Fruit fly (Drosophila melanogaster): ENCODE measurements around the gene CG12715.

Gene CG12715

DNA sequence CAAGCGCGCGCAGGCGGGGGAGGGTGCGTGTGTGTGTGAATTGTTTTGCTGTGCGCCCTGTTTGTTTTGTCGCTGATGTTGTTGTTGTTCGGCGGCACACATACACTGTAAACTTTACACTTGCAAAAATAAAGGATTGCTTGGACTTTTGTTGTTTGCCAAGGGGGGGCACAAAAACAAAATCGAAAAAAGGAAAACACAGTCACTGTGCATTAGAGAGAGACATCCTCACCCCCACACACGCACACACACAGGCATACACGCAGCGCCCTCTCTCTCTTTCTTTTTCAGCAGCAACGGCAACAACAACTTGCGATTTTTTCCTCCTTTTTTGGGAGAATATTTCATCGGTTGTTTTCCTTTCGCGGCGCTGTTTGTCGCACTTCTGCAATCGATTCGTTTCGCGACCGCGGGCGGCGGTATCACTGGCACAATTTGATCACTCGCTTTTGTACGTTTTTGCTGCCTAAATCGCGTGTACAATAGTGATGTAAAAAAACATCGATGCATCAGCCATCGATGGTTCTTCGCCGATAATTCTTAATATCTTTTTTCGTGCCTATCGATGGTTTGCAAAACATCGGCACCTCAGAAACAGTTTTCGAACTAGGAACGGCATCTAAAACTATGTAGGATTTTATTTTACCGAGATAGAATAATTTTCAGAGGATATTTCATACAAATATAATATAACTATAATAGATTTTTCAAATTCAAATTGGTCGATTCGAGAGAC lies 35.0 kb upstream of the CG12715 start, which contains the start of gene hep (continued):
- TF ChIP-seq Elba2 (GFP tag; optimal IDR thresholded peaks at IDR 0.05) (no peak), cg (GFP tag; optimal IDR thresholded peaks at IDR 0.05) (peak; percentile 96), CG33213 (GFP tag; optimal IDR thresholded peaks at IDR 0.05) (no peak), oc (tag; optimal IDR thresholded peaks at IDR 0.05) (no peak), Stat92E (GFP tag; optimal IDR thresholded peaks at IDR 0.05) (no peak), Dip2 (GFP tag; IDR thresholded peaks at IDR 0.05) (no peak), dpn (GFP tag; optimal IDR thresholded peaks at IDR 0.05) (no peak), jumu (GFP tag; optimal IDR thresholded peaks at IDR 0.05) (no peak), Pdp1 (GFP tag; optimal IDR thresholded peaks at IDR 0.05) (peak in 1 of 2 experiments; percentile 29), zen2 (GFP tag; IDR thresholded peaks at IDR 0.05; ENCODE audit: partially characterized antibody) (peak; percentile 74), fd64A (GFP tag; optimal IDR thresholded peaks at IDR 0.05) (no peak), Nf-YA (GFP tag; IDR thresholded peaks at IDR 0.05) (no peak), CG1647 (GFP tag; optimal IDR thresholded peaks at IDR 0.05) (no peak), unc-4 (GFP tag; IDR thresholded peaks at IDR 0.05; ENCODE audit: partially characterized antibody) (peak; percentile 76), CG4282 (GFP tag; optimal IDR thresholded peaks at IDR 0.05) (no peak), bbx (GFP tag; IDR thresholded peaks at IDR 0.05; ENCODE audit: partially characterized antibody) (peak; percentile 89), psq (GFP tag; optimal IDR thresholded peaks at IDR 0.05) (no peak), CG17802 (tag; optimal IDR thresholded peaks at IDR 0.05) (no peak), Dek (tag; optimal IDR thresholded peaks at IDR 0.05) (no peak), CG1792 (GFP tag; optimal IDR thresholded peaks at IDR 0.05) (no peak), slp2 (GFP tag; optimal IDR thresholded peaks at IDR 0.05) (no peak), lbe (GFP tag; optimal IDR thresholded peaks at IDR 0.05) (no peak), CG14860 (GFP tag; IDR thresholded peaks at IDR 0.05; ENCODE audit: partially characterized antibody) (peak; percentile 77), lilli (GFP tag; optimal IDR thresholded peaks at IDR 0.05) (no peak), CHES-1-like (GFP tag; optimal IDR thresholded peaks at IDR 0.05) (no peak), CG12299 (tag; optimal IDR thresholded peaks at IDR 0.05) (no peak), unpg (GFP tag; optimal IDR thresholded peaks at IDR 0.05) (no peak), fd102C (GFP tag; optimal IDR thresholded peaks at IDR 0.05) (no peak), Jarid2 (GFP tag; optimal IDR thresholded peaks at IDR 0.05) (no peak), CG1602 (GFP tag; optimal IDR thresholded peaks at IDR 0.05) (no peak), CG18619 (GFP tag; optimal IDR thresholded peaks at IDR 0.05) (no peak), z (GFP tag; IDR thresholded peaks at IDR 0.05) (no peak), CG34422 (GFP tag; IDR thresholded peaks at IDR 0.05) (no peak), CG10462 (GFP tag; optimal IDR thresholded peaks at IDR 0.05) (no peak), sr (GFP tag; IDR thresholded peaks at IDR 0.05) (no peak), Chrac-16 (GFP tag; optimal IDR thresholded peaks at IDR 0.05) (no peak), CG10267 (tag; optimal IDR thresholded peaks at IDR 0.05) (no peak), CG30020 (tag; optimal IDR thresholded peaks at IDR 0.05) (no peak), sna (GFP tag; IDR thresholded peaks at IDR 0.05; ENCODE audit: partially characterized antibody) (peak; percentile 10; the same call in 1 of the 2 replicates), HHEX (GFP tag; optimal IDR thresholded peaks at IDR 0.05) (no peak), sob (GFP tag; IDR thresholded peaks at IDR 0.05) (no peak), CG6254 (GFP tag; optimal IDR thresholded peaks at IDR 0.05) (no peak), CG16815 (GFP tag; optimal IDR thresholded peaks at IDR 0.05) (no peak), fd3F (GFP tag; optimal IDR thresholded peaks at IDR 0.05) (no peak), ems (GFP tag; optimal IDR thresholded peaks at IDR 0.05) (no peak), otp (GFP tag; IDR thresholded peaks at IDR 0.05) (no peak), Mad (GFP tag; optimal IDR thresholded peaks at IDR 0.05) (no peak), CG6689 (GFP tag; IDR thresholded peaks at IDR 0.05) (no peak), trem (tag; optimal IDR thresholded peaks at IDR 0.05) (no peak)
